Worm (Caenorhabditis elegans) whole organism, L1 larva: ENCODE measurements around the gene acl-2.

Experiments
- aha-1 ChIP-seq: fragments of 150-350 bp; optimal IDR thresholded peaks from 2 replicates; lab custom pipeline; 2014; ENCODE audit warnings: missing biosample characterization, missing genetic modification characterization
- ama-1 ChIP-seq: fragments of 150-350 bp; optimal IDR thresholded peaks from 2 replicates; lab custom pipeline; 2014
- ceh-82 ChIP-seq, 3 experiments: fragments of 150-350 bp in 1 of 3; sonication (generic microtip) in 2 of 3; optimal IDR thresholded peaks; 2 replicates each; lab custom pipeline; 2014 to 2017; ENCODE audit warnings: missing biosample characterization in 3 of 3, missing genetic modification characterization in 3 of 3
- egl-27 ChIP-seq, 2 experiments: fragments of 150-350 bp in 1 of 2; sonication (generic microtip); optimal IDR thresholded peaks; 3 replicates each; lab custom pipeline; 2017 to 2018; ENCODE audit warnings: missing biosample characterization in 2 of 2, missing genetic modification characterization in 2 of 2, missing genetic modification reagents in 2 of 2
- elt-2 ChIP-seq: sonication (generic microtip); optimal IDR thresholded peaks from 2 replicates; lab custom pipeline; 2016; ENCODE audit warnings: missing genetic modification characterization, mild to moderate bottlenecking, inconsistent platforms, missing compliant biosample characterization, missing genetic modification reagents
- fkh-10 ChIP-seq: sonication (generic microtip); optimal IDR thresholded peaks from 2 replicates; lab custom pipeline; 2017; ENCODE audit warnings: missing biosample characterization, missing genetic modification reagents, missing genetic modification characterization
- fkh-8 ChIP-seq: sonication (generic microtip); optimal IDR thresholded peaks from 2 replicates; lab custom pipeline; 2016; ENCODE audit warnings: mild to moderate bottlenecking, missing genetic modification characterization, missing compliant biosample characterization
- fos-1 ChIP-seq: fragments of 150-350 bp; optimal IDR thresholded peaks from 2 replicates; lab custom pipeline; 2014; ENCODE audit warnings: missing biosample characterization, missing genetic modification characterization
- lin-14 ChIP-seq: fragments of 200-800 bp; sonication (Bioruptor generic); optimal IDR thresholded peaks from 2 replicates; lab custom pipeline; 2018; ENCODE audit warnings: mild to moderate bottlenecking, missing genetic modification characterization, moderate library complexity, missing compliant biosample characterization
- lir-3 ChIP-seq: sonication (generic microtip); optimal IDR thresholded peaks from 2 replicates; lab custom pipeline; 2016; ENCODE audit warnings: mild to moderate bottlenecking, missing genetic modification characterization, moderate library complexity, missing compliant biosample characterization; ENCODE audit not compliant: poor library complexity
- lsy-2 ChIP-seq, 2 experiments: fragments of 150-350 bp; optimal IDR thresholded peaks; 2 replicates each; lab custom pipeline; 2014; ENCODE audit warnings: missing biosample characterization in 2 of 2, missing genetic modification characterization in 2 of 2
- mab-9 ChIP-seq: fragments of 200-800 bp; sonication (Bioruptor generic); IDR thresholded peaks from 2 replicates; pipeline ENCODE4 v1.3.6; 2022; ENCODE audit warnings: missing genetic modification reagents, missing genetic modification characterization, missing compliant biosample characterization
- mdl-1 ChIP-seq, 2 experiments: fragments of 150-350 bp; optimal IDR thresholded peaks; 2 replicates each; lab custom pipeline; 2014 to 2017; ENCODE audit warnings: missing biosample characterization in 2 of 2, missing genetic modification characterization in 2 of 2, inconsistent platforms in 1 of 2
- mep-1 ChIP-seq: fragments of 150-350 bp; optimal IDR thresholded peaks from 2 replicates; lab custom pipeline; 2014; ENCODE audit warnings: missing biosample characterization, missing genetic modification characterization
- nhr-11 ChIP-seq: fragments of 150-350 bp; optimal IDR thresholded peaks from 2 replicates; lab custom pipeline; 2014; ENCODE audit warnings: missing biosample characterization, missing genetic modification characterization
- nhr-19 ChIP-seq: fragments of 200-800 bp; sonication (Bioruptor generic); conservative IDR thresholded peaks from 2 replicates; pipeline ENCODE4 v1.3.6; 2022; ENCODE audit warnings: missing genetic modification characterization, missing compliant biosample characterization
- nhr-20 ChIP-seq: sonication (generic microtip); optimal IDR thresholded peaks from 2 replicates; lab custom pipeline; 2016; ENCODE audit warnings: mild to moderate bottlenecking, missing genetic modification characterization, missing compliant biosample characterization
- nhr-237 ChIP-seq: fragments of 150-350 bp; optimal IDR thresholded peaks from 2 replicates; lab custom pipeline; 2014; ENCODE audit warnings: missing biosample characterization, missing genetic modification characterization
- nhr-47 ChIP-seq: sonication (generic microtip); optimal IDR thresholded peaks from 2 replicates; lab custom pipeline; 2016; ENCODE audit warnings: mild to moderate bottlenecking, missing genetic modification characterization, moderate library complexity, missing compliant biosample characterization
- nhr-71 ChIP-seq: sonication (generic microtip); optimal IDR thresholded peaks from 2 replicates; lab custom pipeline; 2016; ENCODE audit warnings: mild to moderate bottlenecking, missing genetic modification characterization, moderate library complexity, missing compliant biosample characterization
- nhr-76 ChIP-seq: sonication (generic microtip); optimal IDR thresholded peaks from 2 replicates; lab custom pipeline; 2017; ENCODE audit warnings: missing biosample characterization, missing genetic modification characterization
- nhr-85 ChIP-seq: sonication (generic microtip); peaks from one replicate; lab custom pipeline; 2016; ENCODE audit warnings: missing genetic modification characterization, inconsistent platforms, missing compliant biosample characterization
- pax-3 ChIP-seq: fragments of 200-800 bp; sonication (Bioruptor generic); optimal IDR thresholded peaks from 2 replicates; lab custom pipeline; 2018; ENCODE audit warnings: mild to moderate bottlenecking, missing genetic modification characterization, moderate library complexity, missing compliant biosample characterization
- snu-23 ChIP-seq: sonication (generic microtip); optimal IDR thresholded peaks from 2 replicates; lab custom pipeline; 2016; ENCODE audit warnings: missing genetic modification characterization, missing compliant biosample characterization
- swsn-7 ChIP-seq: sonication (generic microtip); optimal IDR thresholded peaks from 2 replicates; lab custom pipeline; 2016; ENCODE audit warnings: missing genetic modification characterization, missing compliant biosample characterization
- unc-86 ChIP-seq: sonication (generic microtip); optimal IDR thresholded peaks from 2 replicates; lab custom pipeline; 2016; ENCODE audit warnings: missing genetic modification characterization, missing compliant biosample characterization
- xbp-1 ChIP-seq: sonication (generic microtip); optimal IDR thresholded peaks from 2 replicates; lab custom pipeline; 2016; ENCODE audit warnings: missing genetic modification characterization, missing compliant biosample characterization
- zag-1 ChIP-seq: fragments of 150-350 bp; optimal IDR thresholded peaks from 2 replicates; lab custom pipeline; 2014; ENCODE audit warnings: missing biosample characterization, missing genetic modification characterization

Gene acl-2

ce11 chrV:9978425-9978824 is 52.5 kb downstream of the acl-2 start:
- TF ChIP-seq nhr-237 (tag; lab: Kevin White, UChicago) (no peak), nhr-76 (tag; lab: Kevin White, UChicago) (no peak), nhr-47 (peak; percentile 12), snu-23 (GFP tag; lab: Kevin White, UChicago) (peak; percentile 11), mab-9 (GFP tag; lab: Robert Waterston, UW) (no peak), mdl-1 (tag; optimal IDR thresholded peaks at IDR 0.05; lab: Kevin White, UChicago) (no peak), nhr-11 (tag; lab: Kevin White, UChicago) (no peak), zag-1 (tag; lab: Kevin White, UChicago) (no peak), elt-2 (tag; lab: Kevin White, UChicago) (no peak), nhr-71 (tag; lab: Kevin White, UChicago) (peak; percentile 19), egl-27 (tag; optimal IDR thresholded peaks at IDR 0.05; lab: Kevin White, UChicago) (no peak), nhr-85 (tag; lab: Kevin White, UChicago) (no peak), ceh-82 (tag; optimal IDR thresholded peaks at IDR 0.05; lab: Kevin White, UChicago) (peak in 1 of 3 experiments; percentile 51), nhr-20 (tag; lab: Kevin White, UChicago) (no peak), aha-1 (tag; lab: Kevin White, UChicago) (no peak), nhr-19 (GFP tag; lab: Robert Waterston, UW) (no peak), lsy-2 (tag; optimal IDR thresholded peaks at IDR 0.05; lab: Kevin White, UChicago) (peak in 1 of 2 experiments; percentile 9), swsn-7 (tag; lab: Kevin White, UChicago) (peak; percentile 19), fkh-10 (GFP tag; lab: Kevin White, UChicago) (peak; percentile 32), ama-1 (lab: Kevin White, UChicago) (no peak), xbp-1 (tag; lab: Kevin White, UChicago) (no peak), unc-86 (tag; lab: Kevin White, UChicago) (peak; percentile 33), pax-3 (tag; lab: Kevin White, UChicago) (no peak), fkh-8 (tag; lab: Kevin White, UChicago) (peak; percentile 50), lin-14 (GFP tag; lab: Kevin White, UChicago) (peak; percentile 83), lir-3 (no peak), mep-1 (tag; lab: Kevin White, UChicago) (peak; percentile 26), fos-1 (tag; lab: Kevin White, UChicago) (no peak)
